Worm (Caenorhabditis elegans) whole organism, midembryonic: ENCODE data around the gene Y66C5A.1.

ENCODE experiments used
- T22C8.4 ChIP-seq: fragments of 200-800 bp; sonication (Bioruptor generic); IDR thresholded peaks from 2 replicates; pipeline ENCODE4 v1.3.6; 2022; ENCODE audit warnings: missing genetic modification characterization, missing compliant biosample characterization
- cog-1 ChIP-seq: sonication (generic microtip); optimal IDR thresholded peaks from 2 replicates; lab custom pipeline; 2016; ENCODE audit warnings: missing genetic modification characterization, missing compliant biosample characterization
- flt-1 ChIP-seq: fragments of 200-800 bp; sonication (Bioruptor generic); IDR thresholded peaks from 2 replicates; pipeline ENCODE4 v1.3.6; 2022; ENCODE audit warnings: missing genetic modification characterization, missing compliant biosample characterization
- klf-2 ChIP-seq: fragments of 200-800 bp; sonication (Bioruptor generic); conservative IDR thresholded peaks from 2 replicates; pipeline ENCODE4 v1.3.6; 2022; ENCODE audit warnings: missing genetic modification reagents, missing genetic modification characterization, missing compliant biosample characterization
- med-1 ChIP-seq: sonication (generic microtip); optimal IDR thresholded peaks from 2 replicates; lab custom pipeline; 2017; ENCODE audit warnings: missing genetic modification characterization, mild to moderate bottlenecking, missing compliant biosample characterization, antibody characterized with exemption, missing genetic modification reagents; ENCODE audit not compliant: insufficient read depth
- ref-1 ChIP-seq: fragments of 200-800 bp; sonication (Bioruptor generic); conservative IDR thresholded peaks from 2 replicates; pipeline ENCODE4 v1.3.6; 2022; ENCODE audit warnings: missing genetic modification reagents, missing genetic modification characterization, missing compliant biosample characterization
- tab-1 ChIP-seq: fragments of 200-800 bp; sonication (Bioruptor generic); IDR thresholded peaks from 2 replicates; pipeline ENCODE4 v1.3.6; 2022; ENCODE audit warnings: missing genetic modification characterization, missing compliant biosample characterization
- ztf-23 ChIP-seq: fragments of 200-800 bp; sonication (Bioruptor generic); IDR thresholded peaks from 2 replicates; pipeline ENCODE4 v1.3.6; 2022; ENCODE audit warnings: missing genetic modification reagents, missing genetic modification characterization, missing compliant biosample characterization
- ztf-29 ChIP-seq: fragments of 200-800 bp; sonication (Bioruptor generic); IDR thresholded peaks from 2 replicates; pipeline ENCODE4 v1.3.6; 2022; ENCODE audit warnings: missing genetic modification reagents, missing genetic modification characterization, missing compliant biosample characterization

Y66C5A.1 gene

DNA sequence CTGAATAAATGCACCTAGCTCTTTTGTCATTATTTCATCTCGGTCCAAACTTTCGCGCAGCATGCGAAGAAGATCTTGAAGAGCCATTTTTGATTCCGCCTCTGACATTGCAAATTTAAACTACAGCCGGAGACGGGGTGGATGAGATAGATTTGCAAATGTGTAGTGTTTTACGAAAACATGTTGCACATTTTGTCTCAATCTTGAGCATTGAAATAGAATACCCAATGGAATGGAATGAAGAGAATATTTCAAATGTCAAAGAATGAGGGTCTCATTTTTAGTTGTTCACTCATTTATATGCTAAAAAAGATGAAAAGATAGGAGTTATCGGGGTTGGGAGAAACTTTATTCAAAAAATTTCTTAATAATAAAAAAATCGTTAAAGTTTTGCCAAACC lies at the start of gene Y66C5A.1:
Y66C5A.1 (minus strand) TSS at position 101 of the 400 bp plus-strand sequence.
- no peak for TF ChIP-seq med-1

DNA sequence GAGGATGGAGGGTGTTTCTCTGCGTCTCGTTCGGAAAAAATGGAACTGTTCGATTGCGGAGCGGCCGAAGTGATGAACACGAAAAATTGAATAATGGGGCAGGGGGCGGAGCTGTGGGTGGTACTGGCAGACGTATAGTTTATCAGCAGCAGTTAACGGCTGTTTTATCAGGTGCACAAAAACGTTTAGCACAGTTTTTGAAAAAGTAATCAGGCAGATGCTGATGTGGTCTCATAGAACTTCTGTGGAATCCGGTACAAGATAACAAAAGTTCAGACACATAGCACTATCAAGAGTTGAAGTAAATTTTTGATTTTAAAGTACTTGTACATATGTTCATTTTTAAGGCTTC lies 49.2 kb upstream of the Y66C5A.1 start:
- TF ChIP-seq ztf-23 (GFP tag; lab: Robert Waterston, UW), result no peak
- no peak for TF ChIP-seq cog-1 (tag; lab: Kevin White, UChicago)
- TF ChIP-seq tab-1, result no peak
- TF ChIP-seq flt-1 (GFP tag; lab: Robert Waterston, UW), result no peak
- no peak for TF ChIP-seq med-1
- TF ChIP-seq T22C8.4, result no peak
- no peak for TF ChIP-seq ref-1 (GFP tag; lab: Robert Waterston, UW)
- TF ChIP-seq ztf-29 (GFP tag; lab: Robert Waterston, UW), result no peak
- TF ChIP-seq klf-2 (GFP tag; lab: Robert Waterston, UW), result no peak

DNA sequence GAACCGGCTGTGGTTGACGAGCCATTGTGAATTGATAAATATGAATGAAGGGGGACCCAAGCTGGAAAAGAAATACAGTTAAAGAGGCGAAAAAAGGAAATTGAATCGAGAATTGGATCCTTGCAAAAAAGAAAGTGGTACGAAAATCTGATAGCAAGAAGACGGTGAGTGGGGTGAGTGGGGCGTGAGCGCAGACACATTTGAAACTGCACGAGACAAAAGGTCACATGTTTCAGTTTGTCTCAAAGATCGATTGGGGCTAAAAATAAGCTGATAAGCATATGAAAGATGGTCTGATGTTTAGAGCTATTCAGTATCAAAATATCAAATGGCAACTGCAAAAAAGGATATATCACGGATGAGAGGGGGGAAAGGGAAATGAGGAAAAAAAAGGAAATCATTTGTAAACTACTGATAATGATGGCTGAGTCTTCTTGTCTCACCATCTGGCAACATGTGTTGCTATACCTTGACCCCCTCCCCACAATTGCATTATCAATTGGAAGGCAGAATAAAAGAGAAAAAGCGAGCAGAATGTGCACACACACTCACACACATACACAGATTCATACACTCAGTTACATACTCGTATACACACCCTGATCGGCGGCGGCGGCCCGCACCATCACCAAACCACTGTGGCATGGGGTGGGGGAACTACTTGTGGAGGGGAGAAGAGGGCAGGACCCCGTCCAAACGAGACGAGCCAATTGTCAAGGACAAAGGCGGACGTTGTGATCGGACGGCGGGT lies 48.7 kb upstream of the Y66C5A.1 start, which contains the start of gene M163.1:
M163.1 (minus strand) TSS at position 25 of the 751 bp plus-strand sequence.
- TF ChIP-seq ztf-29 (GFP tag; lab: Robert Waterston, UW) (peak; percentile 45; the same call in 1 of the 2 replicates), flt-1 (GFP tag; lab: Robert Waterston, UW) (peak; percentile 73; the same call in 1 of the 2 replicates), cog-1 (tag; lab: Kevin White, UChicago) (peak; percentile 33), T22C8.4 (no peak), ztf-23 (GFP tag; lab: Robert Waterston, UW) (0 out of 2 replicates have a peak, but pooled peaks have one; percentile 17), med-1 (no peak), klf-2 (GFP tag; lab: Robert Waterston, UW) (no peak), tab-1 (peak; percentile 67; the same call in 1 of the 2 replicates), ref-1 (GFP tag; lab: Robert Waterston, UW) (no peak)

DNA sequence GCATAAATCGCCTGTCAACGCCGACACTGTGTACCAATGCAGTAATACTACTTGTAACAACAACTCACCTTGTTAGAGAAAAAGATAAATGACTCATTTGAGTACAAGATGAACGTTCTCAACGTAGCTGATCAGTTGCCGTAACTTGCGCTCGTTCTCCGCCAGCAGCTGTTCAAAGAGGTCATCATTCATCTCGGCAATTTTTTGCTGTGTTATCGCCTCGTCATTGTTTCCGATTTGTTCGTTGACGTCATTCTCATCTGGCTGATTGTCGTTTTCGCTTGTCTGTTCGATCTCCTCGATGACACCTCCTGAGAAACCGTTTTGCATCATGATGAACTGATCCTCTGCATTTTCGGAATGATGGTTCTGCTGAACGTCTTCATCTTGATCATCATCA lies 48.0 kb upstream of the Y66C5A.1 start:
- TF ChIP-seq med-1 (no peak), klf-2 (GFP tag; lab: Robert Waterston, UW) (no peak), flt-1 (GFP tag; lab: Robert Waterston, UW) (no peak), T22C8.4 (no peak), cog-1 (tag; lab: Kevin White, UChicago) (no peak), ztf-29 (GFP tag; lab: Robert Waterston, UW) (no peak), ztf-23 (GFP tag; lab: Robert Waterston, UW) (no peak), tab-1 (no peak), ref-1 (GFP tag; lab: Robert Waterston, UW) (no peak)

DNA sequence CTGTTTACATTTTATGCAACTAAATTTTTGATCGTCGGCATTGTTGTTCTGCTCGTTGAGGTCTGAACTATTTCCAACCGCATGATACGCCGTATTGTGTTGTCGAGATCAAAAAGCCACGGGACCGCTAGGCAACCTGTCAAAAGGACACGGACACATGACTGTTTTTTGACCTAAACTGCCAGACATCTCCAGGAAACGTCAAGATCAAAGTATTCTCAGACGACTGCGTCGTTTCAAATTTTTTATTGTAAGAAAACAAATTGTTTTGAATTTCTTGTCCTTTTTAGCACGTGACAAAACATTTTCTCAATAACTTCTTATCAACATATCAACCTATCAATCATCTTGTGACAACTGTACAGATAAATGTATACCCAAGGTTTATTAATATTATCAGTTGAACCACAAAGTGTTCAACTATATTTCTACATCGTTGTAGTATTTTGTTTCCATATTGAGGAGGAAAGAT lies 46.8 kb upstream of the Y66C5A.1 start:
- TF ChIP-seq ztf-29 (GFP tag; lab: Robert Waterston, UW), result no peak
- no peak for TF ChIP-seq cog-1 (tag; lab: Kevin White, UChicago)
- no peak for TF ChIP-seq ztf-23 (GFP tag; lab: Robert Waterston, UW)
- TF ChIP-seq tab-1, result no peak
- TF ChIP-seq klf-2 (GFP tag; lab: Robert Waterston, UW), result no peak
- no peak for TF ChIP-seq med-1
- TF ChIP-seq ref-1 (GFP tag; lab: Robert Waterston, UW), result no peak
- no peak for TF ChIP-seq T22C8.4
- no peak for TF ChIP-seq flt-1 (GFP tag; lab: Robert Waterston, UW)

DNA sequence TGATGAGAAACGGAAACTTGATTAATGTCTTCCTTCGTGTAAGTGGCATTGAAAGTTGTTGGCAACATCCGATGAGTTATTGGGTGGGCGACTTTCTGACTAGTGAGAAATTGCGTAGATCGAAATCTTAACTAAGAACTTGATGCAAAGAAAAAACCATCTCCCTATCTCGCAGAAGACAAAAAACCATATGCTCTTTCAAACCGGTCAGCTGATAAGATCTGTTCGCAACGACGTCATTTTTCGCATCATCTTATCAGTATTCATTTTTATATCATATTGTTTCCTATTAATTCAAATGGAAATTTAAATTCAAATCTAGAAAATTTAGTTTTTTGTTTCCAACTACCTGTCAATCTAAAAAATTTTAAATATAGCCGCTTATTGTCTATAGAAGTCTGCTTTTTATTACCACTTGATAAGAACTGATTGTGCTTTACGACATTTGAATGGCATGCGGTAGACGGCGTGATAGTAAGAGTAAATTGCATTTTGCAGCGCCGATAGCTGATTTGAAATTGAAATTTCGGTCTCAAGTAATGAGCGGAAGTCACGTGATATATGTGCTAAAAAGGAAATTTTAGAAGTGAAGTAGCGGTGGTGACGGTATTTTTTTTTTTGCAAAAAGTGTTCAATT lies 45.2 kb upstream of the Y66C5A.1 start:
- TF ChIP-seq tab-1, result no peak
- TF ChIP-seq ref-1 (GFP tag; lab: Robert Waterston, UW), result no peak
- no peak for TF ChIP-seq klf-2 (GFP tag; lab: Robert Waterston, UW)
- TF ChIP-seq cog-1 (tag; lab: Kevin White, UChicago), result no peak
- TF ChIP-seq T22C8.4, result no peak
- no peak for TF ChIP-seq ztf-29 (GFP tag; lab: Robert Waterston, UW)
- no peak for TF ChIP-seq flt-1 (GFP tag; lab: Robert Waterston, UW)
- no peak for TF ChIP-seq ztf-23 (GFP tag; lab: Robert Waterston, UW)
- no peak for TF ChIP-seq med-1

DNA sequence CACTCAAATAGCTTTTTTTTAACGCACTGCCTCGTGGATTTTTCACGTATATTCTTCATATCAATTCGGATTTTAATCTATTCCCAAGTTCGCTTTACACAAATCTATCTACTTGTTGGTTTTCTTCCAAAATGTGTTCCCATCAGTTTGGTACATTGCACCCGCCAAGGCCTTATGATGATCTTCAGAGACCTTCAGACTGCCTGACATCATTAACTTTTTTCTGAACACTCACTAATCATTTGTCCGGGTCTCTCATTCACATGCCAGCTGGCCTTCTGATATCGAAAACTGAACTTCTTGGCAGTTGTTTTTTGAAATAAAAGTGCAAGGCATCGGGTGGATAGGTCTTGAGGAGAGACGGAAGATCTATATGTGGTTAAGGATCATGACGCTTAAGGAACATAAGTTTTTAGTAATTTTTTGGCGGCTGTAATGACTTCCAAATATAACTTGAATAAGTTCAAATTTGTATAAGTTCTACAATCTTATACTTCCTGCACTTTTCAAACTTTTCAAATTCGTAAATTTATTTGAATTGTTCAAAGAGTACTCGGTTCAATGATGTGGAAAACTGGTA lies 44.6 kb upstream of the Y66C5A.1 start:
- TF ChIP-seq T22C8.4 (no peak), flt-1 (GFP tag; lab: Robert Waterston, UW) (no peak), tab-1 (no peak), ztf-23 (GFP tag; lab: Robert Waterston, UW) (no peak), ztf-29 (GFP tag; lab: Robert Waterston, UW) (no peak), med-1 (no peak), cog-1 (tag; lab: Kevin White, UChicago) (no peak), klf-2 (GFP tag; lab: Robert Waterston, UW) (no peak), ref-1 (GFP tag; lab: Robert Waterston, UW) (no peak)

DNA sequence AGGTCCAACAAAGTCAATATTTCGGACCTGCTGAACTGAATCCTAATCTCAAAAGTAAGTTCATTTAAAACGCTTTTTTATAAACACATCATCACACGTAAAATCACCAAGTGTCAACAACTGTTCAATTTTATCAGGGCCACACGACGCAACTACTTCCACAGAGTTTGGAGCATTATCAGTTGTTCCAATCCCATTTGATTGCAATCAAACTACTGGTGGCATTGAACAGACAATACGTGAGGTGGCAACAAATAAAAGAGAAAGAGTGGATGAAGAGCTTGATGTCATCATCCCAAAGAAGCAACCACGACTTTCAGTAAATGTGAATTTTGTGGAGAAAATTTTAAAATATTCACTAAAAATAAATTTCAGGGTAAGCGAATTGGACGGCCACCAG lies 41.2 kb upstream of the Y66C5A.1 start:
- TF ChIP-seq klf-2 (GFP tag; lab: Robert Waterston, UW), result no peak
- no peak for TF ChIP-seq T22C8.4
- no peak for TF ChIP-seq ref-1 (GFP tag; lab: Robert Waterston, UW)
- TF ChIP-seq ztf-23 (GFP tag; lab: Robert Waterston, UW), result no peak

DNA sequence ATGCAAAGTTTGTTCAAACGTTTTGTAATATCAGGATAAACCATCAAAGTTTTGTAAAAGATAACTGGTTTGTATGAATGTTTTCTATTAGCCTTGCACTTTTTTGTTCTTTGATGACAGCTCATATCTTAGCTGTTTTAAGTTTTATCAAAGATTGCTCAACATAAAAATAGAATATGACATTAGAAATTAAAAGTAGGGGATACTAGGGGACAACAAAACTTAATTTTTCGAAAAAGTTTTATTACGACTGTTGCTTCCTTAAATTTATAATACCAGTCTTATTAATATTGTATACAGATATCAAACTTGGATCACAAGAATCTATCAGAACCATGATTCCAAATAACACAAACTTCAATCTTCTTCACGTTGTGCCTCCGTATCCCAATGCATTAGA lies 40.5 kb upstream of the Y66C5A.1 start, which contains the start of gene ztf-14:
ztf-14 (plus strand) TSS at position 301 of the 400 bp plus-strand sequence.
- no peak for TF ChIP-seq ztf-29 (GFP tag; lab: Robert Waterston, UW)
- TF ChIP-seq med-1, result no peak
- no peak for TF ChIP-seq cog-1 (tag; lab: Kevin White, UChicago)
- no peak for TF ChIP-seq flt-1 (GFP tag; lab: Robert Waterston, UW)
- no peak for TF ChIP-seq tab-1
